Worm (Caenorhabditis elegans) whole organism, midembryonic: ENCODE measurements around the gene T15H9.4.

Experiments used
- T22C8.4 ChIP-seq: fragments of 200-800 bp; sonication (Bioruptor generic); IDR thresholded peaks from 2 replicates; pipeline ENCODE4 v1.3.6; 2022; ENCODE audit warnings: missing genetic modification characterization, missing compliant biosample characterization
- cog-1 ChIP-seq: sonication (generic microtip); optimal IDR thresholded peaks from 2 replicates; lab custom pipeline; 2016; ENCODE audit warnings: missing genetic modification characterization, missing compliant biosample characterization
- flt-1 ChIP-seq: fragments of 200-800 bp; sonication (Bioruptor generic); IDR thresholded peaks from 2 replicates; pipeline ENCODE4 v1.3.6; 2022; ENCODE audit warnings: missing genetic modification characterization, missing compliant biosample characterization
- klf-2 ChIP-seq: fragments of 200-800 bp; sonication (Bioruptor generic); conservative IDR thresholded peaks from 2 replicates; pipeline ENCODE4 v1.3.6; 2022; ENCODE audit warnings: missing genetic modification reagents, missing genetic modification characterization, missing compliant biosample characterization
- med-1 ChIP-seq: sonication (generic microtip); optimal IDR thresholded peaks from 2 replicates; lab custom pipeline; 2017; ENCODE audit warnings: missing genetic modification characterization, mild to moderate bottlenecking, missing compliant biosample characterization, antibody characterized with exemption, missing genetic modification reagents; ENCODE audit not compliant: insufficient read depth
- ref-1 ChIP-seq: fragments of 200-800 bp; sonication (Bioruptor generic); conservative IDR thresholded peaks from 2 replicates; pipeline ENCODE4 v1.3.6; 2022; ENCODE audit warnings: missing genetic modification reagents, missing genetic modification characterization, missing compliant biosample characterization
- tab-1 ChIP-seq: fragments of 200-800 bp; sonication (Bioruptor generic); IDR thresholded peaks from 2 replicates; pipeline ENCODE4 v1.3.6; 2022; ENCODE audit warnings: missing genetic modification characterization, missing compliant biosample characterization
- ztf-23 ChIP-seq: fragments of 200-800 bp; sonication (Bioruptor generic); IDR thresholded peaks from 2 replicates; pipeline ENCODE4 v1.3.6; 2022; ENCODE audit warnings: missing genetic modification reagents, missing genetic modification characterization, missing compliant biosample characterization
- ztf-29 ChIP-seq: fragments of 200-800 bp; sonication (Bioruptor generic); IDR thresholded peaks from 2 replicates; pipeline ENCODE4 v1.3.6; 2022; ENCODE audit warnings: missing genetic modification reagents, missing genetic modification characterization, missing compliant biosample characterization

Gene T15H9.4

ce11 chrII:9603419-9603818 is 8.3 kb upstream of the T15H9.4 start:
- no peak for TF ChIP-seq tab-1 (GFP tag; lab: Robert Waterston, UW)
- TF ChIP-seq med-1 (GFP tag; lab: Kevin White, UChicago), result no peak
- peak; percentile 69 for TF ChIP-seq cog-1

ce11 chrII:9604063-9604462 is 7.6 kb upstream of the T15H9.4 start:
- TF ChIP-seq klf-2 (no peak), ztf-29 (GFP tag; lab: Robert Waterston, UW) (no peak), ref-1 (no peak), flt-1 (GFP tag; lab: Robert Waterston, UW) (no peak), tab-1 (GFP tag; lab: Robert Waterston, UW) (no peak), med-1 (GFP tag; lab: Kevin White, UChicago) (no peak), cog-1 (no peak), T22C8.4 (GFP tag; lab: Robert Waterston, UW) (no peak), ztf-23 (GFP tag; lab: Robert Waterston, UW) (no peak)

- TF ChIP-seq flt-1 (GFP tag; lab: Robert Waterston, UW), result no peak
- no peak for TF ChIP-seq ztf-23 (GFP tag; lab: Robert Waterston, UW)
- no peak for TF ChIP-seq med-1 (GFP tag; lab: Kevin White, UChicago)
- no peak for TF ChIP-seq klf-2
- TF ChIP-seq ztf-29 (GFP tag; lab: Robert Waterston, UW), result no peak
- no peak for TF ChIP-seq tab-1 (GFP tag; lab: Robert Waterston, UW)
- TF ChIP-seq T22C8.4 (GFP tag; lab: Robert Waterston, UW), result no peak
- no peak for TF ChIP-seq ref-1
- no peak for TF ChIP-seq cog-1
These were observed 7.0 kb upstream of the T15H9.4 start for ce11 chrII:9604685-9605084.

ce11 chrII:9605336-9605735 is 6.3 kb upstream of the T15H9.4 start, which contains the start of gene nhr-19:
TSS of gene nhr-19 (minus strand) at chrII:9605526.
- TF ChIP-seq klf-2, result no peak
- TF ChIP-seq flt-1 (GFP tag; lab: Robert Waterston, UW), result no peak
- TF ChIP-seq ztf-23 (GFP tag; lab: Robert Waterston, UW), result no peak
- TF ChIP-seq ztf-29 (GFP tag; lab: Robert Waterston, UW), result no peak
- TF ChIP-seq cog-1, result no peak
- TF ChIP-seq ref-1, result no peak
- TF ChIP-seq tab-1 (GFP tag; lab: Robert Waterston, UW), result no peak

ce11 chrII:9605954-9606353 is 5.7 kb upstream of the T15H9.4 start:
- TF ChIP-seq flt-1 (GFP tag; lab: Robert Waterston, UW) (no peak), tab-1 (GFP tag; lab: Robert Waterston, UW) (no peak), ztf-29 (GFP tag; lab: Robert Waterston, UW) (no peak)

ce11 chrII:9606485-9607036 is 5.1 kb upstream of the T15H9.4 start:
- TF ChIP-seq ztf-23 (GFP tag; lab: Robert Waterston, UW) (no peak), ref-1 (no peak), med-1 (GFP tag; lab: Kevin White, UChicago) (no peak), flt-1 (GFP tag; lab: Robert Waterston, UW) (no peak), ztf-29 (GFP tag; lab: Robert Waterston, UW) (no peak), tab-1 (GFP tag; lab: Robert Waterston, UW) (no peak), T22C8.4 (GFP tag; lab: Robert Waterston, UW) (no peak), klf-2 (no peak), cog-1 (no peak)

ce11 chrII:9607137-9607536 is 4.5 kb upstream of the T15H9.4 start:
- TF ChIP-seq med-1 (GFP tag; lab: Kevin White, UChicago) (no peak), ztf-29 (GFP tag; lab: Robert Waterston, UW) (no peak), tab-1 (GFP tag; lab: Robert Waterston, UW) (no peak), flt-1 (GFP tag; lab: Robert Waterston, UW) (no peak), T22C8.4 (GFP tag; lab: Robert Waterston, UW) (no peak), cog-1 (no peak), ztf-23 (GFP tag; lab: Robert Waterston, UW) (no peak), ref-1 (no peak), klf-2 (no peak)

ce11 chrII:9609296-9609695 is 2.4 kb upstream of the T15H9.4 start, which contains the start of gene pap-2:
TSS of gene pap-2 (minus strand) at chrII:9609396.
- TF ChIP-seq tab-1 (GFP tag; lab: Robert Waterston, UW), result no peak
- no peak for TF ChIP-seq T22C8.4 (GFP tag; lab: Robert Waterston, UW)
- TF ChIP-seq flt-1 (GFP tag; lab: Robert Waterston, UW), result no peak
- no peak for TF ChIP-seq ztf-23 (GFP tag; lab: Robert Waterston, UW)
- TF ChIP-seq med-1 (GFP tag; lab: Kevin White, UChicago), result no peak
- TF ChIP-seq klf-2, result no peak
- TF ChIP-seq ref-1, result no peak
- TF ChIP-seq ztf-29 (GFP tag; lab: Robert Waterston, UW), result no peak
- TF ChIP-seq cog-1, result no peak

- TF ChIP-seq tab-1 (GFP tag; lab: Robert Waterston, UW) (no peak), med-1 (GFP tag; lab: Kevin White, UChicago) (no peak), cog-1 (no peak), ztf-29 (GFP tag; lab: Robert Waterston, UW) (no peak), ztf-23 (GFP tag; lab: Robert Waterston, UW) (no peak), flt-1 (GFP tag; lab: Robert Waterston, UW) (no peak)
These were observed 3.1 kb downstream of the T15H9.4 start, which contains the start of gene hlh-6 for ce11 chrII:9614728-9615127. TSS of gene hlh-6 (minus strand) at chrII:9614828.
